Fruit fly (Drosophila melanogaster) whole organism, embryonic: Measurements from ENCODE around the gene numb.

ENCODE experiments used
- Abd-B ChIP-seq: fragments of 200-800 bp; sonication (Bioruptor generic); optimal IDR thresholded peaks from 2 replicates; lab custom pipeline; 2018; ENCODE audit warnings: missing biosample characterization, mild to moderate bottlenecking, missing genetic modification characterization, moderate library complexity
- Awh ChIP-seq: fragments of 200-800 bp; sonication (Bioruptor generic); IDR thresholded peaks from 2 replicates; pipeline ENCODE4, ENCODE4 v1.3.6; 2022; ENCODE audit warnings: missing biosample characterization, missing genetic modification characterization
- CG10267 ChIP-seq: fragments of 200-800 bp; sonication (Bioruptor generic); optimal IDR thresholded peaks from 2 replicates; lab custom pipeline; 2018; ENCODE audit warnings: missing biosample characterization, mild to moderate bottlenecking, missing genetic modification characterization, moderate library complexity
- CG12299 ChIP-seq: fragments of 200-800 bp; sonication (Bioruptor generic); optimal IDR thresholded peaks from 2 replicates; lab custom pipeline; 2018; ENCODE audit warnings: missing biosample characterization, mild to moderate bottlenecking, missing genetic modification characterization
- CG13424 ChIP-seq: fragments of 200-800 bp; sonication (Bioruptor generic); optimal IDR thresholded peaks from 2 replicates; lab custom pipeline; 2019; ENCODE audit warnings: missing biosample characterization, mild to moderate bottlenecking, missing genetic modification characterization, moderate library complexity
- CG14050 ChIP-seq: fragments of 200-800 bp; sonication (Bioruptor generic); IDR thresholded peaks from 3 replicates; pipeline ENCODE4 v1.3.6; 2022; ENCODE audit warnings: missing biosample characterization, missing genetic modification characterization
- CG30431 ChIP-seq: fragments of 200-800 bp; sonication (Bioruptor generic); optimal IDR thresholded peaks from 2 replicates; lab custom pipeline; 2017; ENCODE audit warnings: missing biosample characterization, missing genetic modification characterization
- CG33213 ChIP-seq: fragments of 200-800 bp; sonication (Bioruptor generic); optimal IDR thresholded peaks from 3 replicates; lab custom pipeline; 2016; ENCODE audit warnings: missing biosample characterization, missing genetic modification characterization
- CG4404 ChIP-seq: fragments of 200-800 bp; sonication (Bioruptor generic); IDR thresholded peaks from 2 replicates; pipeline ENCODE4 v1.3.6; 2022; ENCODE audit warnings: missing biosample characterization, missing genetic modification characterization
- CG4617 ChIP-seq: fragments of 200-800 bp; sonication (Bioruptor generic); optimal IDR thresholded peaks from 3 replicates; lab custom pipeline; 2016; ENCODE audit warnings: missing biosample characterization, missing genetic modification characterization, borderline replicate concordance
- CG4854 ChIP-seq: fragments of 200-800 bp; sonication (Bioruptor generic); optimal IDR thresholded peaks from 2 replicates; lab custom pipeline; 2016; ENCODE audit warnings: missing biosample characterization, missing genetic modification characterization, inconsistent platforms
- CG6683 ChIP-seq: fragments of 200-800 bp; sonication (Bioruptor generic); optimal IDR thresholded peaks from 2 replicates; lab custom pipeline; 2017; ENCODE audit warnings: missing biosample characterization, mild to moderate bottlenecking, missing genetic modification characterization, missing genetic modification reagents
- CG7839 ChIP-seq: fragments of 200-800 bp; sonication (Bioruptor generic); optimal IDR thresholded peaks from 3 replicates; lab custom pipeline; 2018; ENCODE audit warnings: missing biosample characterization, mild to moderate bottlenecking, missing genetic modification characterization, moderate library complexity
- CG8089 ChIP-seq: fragments of 200-800 bp; sonication (Bioruptor generic); optimal IDR thresholded peaks from 3 replicates; lab custom pipeline; 2016; ENCODE audit warnings: missing biosample characterization, missing genetic modification characterization
- Chrac-16 ChIP-seq: fragments of 200-800 bp; sonication (Bioruptor generic); optimal IDR thresholded peaks from 3 replicates; lab custom pipeline; 2016; ENCODE audit warnings: missing biosample characterization, missing genetic modification characterization
- Dbx ChIP-seq: fragments of 200-800 bp; sonication (Bioruptor generic); IDR thresholded peaks from 3 replicates; pipeline ENCODE4 v1.3.6; 2022; ENCODE audit warnings: missing biosample characterization, missing genetic modification characterization
- Deaf1 ChIP-seq: fragments of 200-800 bp; optimal IDR thresholded peaks from 3 replicates; lab custom pipeline; 2019; ENCODE audit warnings: missing biosample characterization, mild to moderate bottlenecking, missing genetic modification characterization, moderate library complexity
- Doc3 ChIP-seq: fragments of 200-800 bp; sonication (Bioruptor generic); IDR thresholded peaks from 3 replicates; pipeline ENCODE4 v1.3.6; 2022; ENCODE audit warnings: missing biosample characterization, missing genetic modification characterization; ENCODE audit not compliant: partially characterized antibody
- E2f1 ChIP-seq: fragments of 200-800 bp; sonication (Bioruptor generic); IDR thresholded peaks from 2 replicates; pipeline ENCODE4 v1.3.6; 2022; ENCODE audit warnings: missing biosample characterization, missing genetic modification characterization
- GATAe ChIP-seq: fragments of 200-800 bp; sonication (Bioruptor generic); conservative IDR thresholded peaks from 2 replicates; pipeline ENCODE4 v1.3.6; 2022; ENCODE audit warnings: missing biosample characterization, missing genetic modification characterization
- HHEX ChIP-seq: fragments of 200-800 bp; sonication (Bioruptor generic); optimal IDR thresholded peaks from 3 replicates; lab custom pipeline; 2017; ENCODE audit warnings: missing biosample characterization, mild to moderate bottlenecking, missing genetic modification characterization, missing genetic modification reagents
- HLH4C ChIP-seq: fragments of 200-800 bp; sonication (Bioruptor generic); IDR thresholded peaks from 3 replicates; pipeline ENCODE4 v1.3.6; 2022; ENCODE audit warnings: missing biosample characterization, missing genetic modification characterization; ENCODE audit not compliant: partially characterized antibody
- Hmx ChIP-seq: fragments of 200-800 bp; sonication (Bioruptor generic); optimal IDR thresholded peaks from 2 replicates; lab custom pipeline; 2016; ENCODE audit warnings: missing biosample characterization, missing genetic modification characterization
- Lhr ChIP-seq: fragments of 200-800 bp; sonication (Bioruptor generic); optimal IDR thresholded peaks from 3 replicates; lab custom pipeline; 2017; ENCODE audit warnings: mild to moderate bottlenecking, missing biosample characterization, missing genetic modification reagents, missing genetic modification characterization
- Mes4 ChIP-seq: fragments of 200-800 bp; sonication (Bioruptor generic); optimal IDR thresholded peaks from 2 replicates; lab custom pipeline; 2016; ENCODE audit warnings: missing biosample characterization, missing genetic modification characterization
- Opbp ChIP-seq: fragments of 200-800 bp; sonication (Bioruptor generic); IDR thresholded peaks from 3 replicates; pipeline ENCODE4 v1.3.6; 2022; ENCODE audit warnings: missing biosample characterization, missing genetic modification characterization; ENCODE audit not compliant: partially characterized antibody
- Pdp1 ChIP-seq, 2 experiments: fragments of 200-800 bp; sonication (Bioruptor generic); optimal IDR thresholded peaks; 3 replicates each; lab custom pipeline; 2016; ENCODE audit warnings: missing biosample characterization in 2 of 2, missing genetic modification characterization in 2 of 2, mild to moderate bottlenecking in 1 of 2, moderate library complexity in 1 of 2
- Ptx1 ChIP-seq: fragments of 200-800 bp; sonication (Bioruptor generic); IDR thresholded peaks from 2 replicates; pipeline ENCODE4 v1.3.6; 2022; ENCODE audit warnings: missing biosample characterization, missing genetic modification characterization
- Ravus ChIP-seq: fragments of 200-800 bp; sonication (Bioruptor generic); IDR thresholded peaks from 2 replicates; pipeline ENCODE4 v1.3.6; 2022; ENCODE audit warnings: missing biosample characterization, missing genetic modification characterization
- Side ChIP-seq: fragments of 200-800 bp; sonication (Bioruptor generic); optimal IDR thresholded peaks from 2 replicates; lab custom pipeline; 2016; ENCODE audit warnings: missing biosample characterization, missing genetic modification characterization
- Xrp1 ChIP-seq: fragments of 200-800 bp; sonication (Bioruptor generic); IDR thresholded peaks from 2 replicates; pipeline ENCODE4 v1.3.6; 2022; ENCODE audit warnings: missing biosample characterization, missing genetic modification characterization
- YL-1 ChIP-seq: fragments of 200-800 bp; sonication (Bioruptor generic); optimal IDR thresholded peaks from 3 replicates; lab custom pipeline; 2017; ENCODE audit warnings: missing biosample characterization, mild to moderate bottlenecking, missing genetic modification characterization
- bab2 ChIP-seq: fragments of 200-800 bp; sonication (Bioruptor generic); optimal IDR thresholded peaks from 2 replicates; lab custom pipeline; 2016; ENCODE audit warnings: missing biosample characterization, missing genetic modification characterization
- chif ChIP-seq, 2 experiments: fragments of 200-800 bp; sonication (Bioruptor generic); optimal IDR thresholded peaks; 3 replicates each; lab custom pipeline; 2016; ENCODE audit warnings: missing biosample characterization in 2 of 2, missing genetic modification characterization in 2 of 2
- ci ChIP-seq: fragments of 200-800 bp; sonication (Bioruptor generic); IDR thresholded peaks from 3 replicates; pipeline ENCODE4 v1.3.6; 2022; ENCODE audit warnings: missing biosample characterization, missing genetic modification characterization
- gcm2 ChIP-seq: fragments of 200-800 bp; sonication (Bioruptor generic); optimal IDR thresholded peaks from 2 replicates; lab custom pipeline; 2016; ENCODE audit warnings: missing biosample characterization, missing genetic modification characterization
- gem ChIP-seq: fragments of 200-800 bp; sonication (Bioruptor generic); optimal IDR thresholded peaks from 2 replicates; lab custom pipeline; 2019; ENCODE audit warnings: missing biosample characterization, mild to moderate bottlenecking, missing genetic modification characterization, moderate library complexity
- gsb ChIP-seq: fragments of 200-800 bp; sonication (Bioruptor generic); IDR thresholded peaks from 2 replicates; pipeline ENCODE4 v1.3.6; 2022; ENCODE audit warnings: missing biosample characterization, missing genetic modification characterization
- kah ChIP-seq: fragments of 200-800 bp; sonication (Bioruptor generic); optimal IDR thresholded peaks from 2 replicates; lab custom pipeline; 2018; ENCODE audit warnings: missing biosample characterization, mild to moderate bottlenecking, missing genetic modification characterization
- knrl ChIP-seq: fragments of 200-800 bp; sonication (Bioruptor generic); IDR thresholded peaks from 3 replicates; pipeline ENCODE4 v1.3.6; 2022; ENCODE audit warnings: missing biosample characterization, missing genetic modification characterization; ENCODE audit not compliant: partially characterized antibody
- maf-S ChIP-seq: fragments of 200-800 bp; sonication (Bioruptor generic); optimal IDR thresholded peaks from 2 replicates; lab custom pipeline; 2016; ENCODE audit warnings: missing biosample characterization, missing genetic modification characterization
- nerfin-1 ChIP-seq: fragments of 200-800 bp; sonication (Bioruptor generic); optimal IDR thresholded peaks from 3 replicates; lab custom pipeline; 2019; ENCODE audit warnings: missing biosample characterization, mild to moderate bottlenecking, missing genetic modification characterization, moderate library complexity
- org-1 ChIP-seq: fragments of 200-800 bp; sonication (Bioruptor generic); optimal IDR thresholded peaks from 2 replicates; lab custom pipeline; 2017; ENCODE audit warnings: missing biosample characterization, missing genetic modification characterization
- otp ChIP-seq: fragments of 200-800 bp; sonication (Bioruptor generic); IDR thresholded peaks from 3 replicates; pipeline ENCODE4, ENCODE4 v1.3.6; 2022; ENCODE audit warnings: missing biosample characterization, missing genetic modification characterization
- pb ChIP-seq: fragments of 200-800 bp; sonication (Bioruptor generic); optimal IDR thresholded peaks from 3 replicates; lab custom pipeline; 2016; ENCODE audit warnings: missing biosample characterization, missing genetic modification characterization
- pros ChIP-seq: fragments of 200-800 bp; sonication (Bioruptor generic); optimal IDR thresholded peaks from 3 replicates; lab custom pipeline; 2019; ENCODE audit warnings: missing biosample characterization, mild to moderate bottlenecking, missing genetic modification characterization, moderate library complexity
- row ChIP-seq: fragments of 200-800 bp; sonication (Bioruptor generic); IDR thresholded peaks from 3 replicates; pipeline ENCODE4 v1.3.6; 2022; ENCODE audit warnings: missing biosample characterization, missing genetic modification characterization
- ttk ChIP-seq: fragments of 200-800 bp; sonication (Bioruptor generic); IDR thresholded peaks from 2 replicates; pipeline ENCODE4 v2.1.2; 2022; ENCODE audit warnings: missing biosample characterization, missing genetic modification characterization
- tup ChIP-seq: fragments of 200-800 bp; sonication (Bioruptor generic); optimal IDR thresholded peaks from 2 replicates; lab custom pipeline; 2016; ENCODE audit warnings: missing biosample characterization, mild to moderate bottlenecking, missing genetic modification characterization, moderate library complexity
- usp ChIP-seq: fragments of >200 bp; optimal IDR thresholded peaks from 2 replicates; lab custom pipeline; 2017; ENCODE audit warnings: missing biosample characterization, missing genetic modification characterization

numb gene

DNA sequence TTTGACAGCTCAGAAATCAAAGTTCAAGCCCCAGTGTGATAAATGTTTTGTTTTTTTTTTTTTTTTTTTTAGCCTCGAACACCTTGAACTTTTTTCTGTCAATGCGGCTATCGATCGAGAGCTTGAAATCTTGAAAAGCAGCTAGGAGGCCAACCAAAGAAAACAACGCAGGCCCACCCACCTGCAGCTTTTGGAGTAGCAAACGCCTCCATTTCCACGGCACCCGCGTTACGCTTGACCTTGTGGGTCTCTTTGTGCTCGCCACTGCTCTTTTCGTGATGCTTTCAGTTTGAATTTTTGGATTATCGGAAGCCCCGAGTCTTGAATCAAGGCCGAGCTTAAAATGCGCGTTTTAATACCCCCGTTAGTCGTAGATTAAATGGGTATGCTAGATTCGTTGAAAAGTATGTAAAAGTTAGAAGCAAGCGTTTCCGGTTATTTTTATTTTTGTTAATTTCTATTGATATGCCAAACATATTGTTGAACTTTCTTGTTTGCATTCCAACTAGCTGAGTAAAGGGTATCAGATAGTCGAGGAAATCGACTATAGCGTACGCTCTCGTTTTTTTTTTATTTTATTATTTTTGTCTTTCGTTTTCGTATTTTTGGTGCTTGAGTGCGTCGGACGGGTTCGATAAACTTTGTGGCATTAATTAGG, 65.6 kb downstream of the numb start (continued):
- no peak for TF ChIP-seq Side (GFP tag; lab: Kevin White, UChicago)
- peak; percentile 6 to 48 for TF ChIP-seq Pdp1 (GFP tag; optimal IDR thresholded peaks at IDR 0.05; lab: Kevin White, UChicago)
- TF ChIP-seq chif (GFP tag; optimal IDR thresholded peaks at IDR 0.05; lab: Kevin White, UChicago), result peak; percentile 41 to 48
- TF ChIP-seq CG8089 (GFP tag; lab: Kevin White, UChicago), result no peak
- TF ChIP-seq Ptx1 (GFP tag; lab: Robert Waterston, UW), result peak; percentile 84
- TF ChIP-seq pros (GFP tag; lab: Kevin White, UChicago), result no peak
- peak; percentile 88 for TF ChIP-seq row (GFP tag; lab: Robert Waterston, UW)
- no peak for TF ChIP-seq maf-S (GFP tag; lab: Kevin White, UChicago)
- no peak for TF ChIP-seq Mes4 (GFP tag; lab: Kevin White, UChicago)
- TF ChIP-seq CG4404 (GFP tag; lab: Robert Waterston, UW), result no peak
- no peak for TF ChIP-seq Opbp (GFP tag; lab: Robert Waterston, UW)
- peak; percentile 32 for TF ChIP-seq YL-1
- no peak for TF ChIP-seq Hmx (GFP tag; lab: Kevin White, UChicago)
- no peak for TF ChIP-seq nerfin-1
- peak; percentile 83 for TF ChIP-seq Xrp1 (GFP tag; lab: Robert Waterston, UW)
- TF ChIP-seq HLH4C (GFP tag; lab: Robert Waterston, UW), result no peak
- peak; percentile 84 for TF ChIP-seq CG13424 (tag; lab: Kevin White, UChicago)
- TF ChIP-seq CG7839 (tag; lab: Kevin White, UChicago), result peak; percentile 77
- no peak for TF ChIP-seq Lhr (GFP tag; lab: Kevin White, UChicago)
- TF ChIP-seq Dbx (GFP tag; lab: Robert Waterston, UW), result peak; percentile 64
- no peak for TF ChIP-seq Doc3 (GFP tag; lab: Robert Waterston, UW)
- no peak for TF ChIP-seq CG4617 (GFP tag; lab: Kevin White, UChicago)
- TF ChIP-seq E2f1 (GFP tag; lab: Robert Waterston, UW), result peak; percentile 79
- TF ChIP-seq CG12299, result no peak
- peak; percentile 33 for TF ChIP-seq org-1 (GFP tag; lab: Kevin White, UChicago)
- TF ChIP-seq otp (GFP tag; lab: Robert Waterston, UW), result peak; percentile 63; the same call in 1 of the 3 replicates
- TF ChIP-seq HHEX (GFP tag; lab: Kevin White, UChicago), result peak; percentile 44
- TF ChIP-seq knrl (GFP tag; lab: Robert Waterston, UW), result no peak
- no peak for TF ChIP-seq pb (GFP tag; lab: Kevin White, UChicago)
- peak; percentile 29 for TF ChIP-seq Abd-B
- peak; percentile 78; the same call in 1 of the 2 replicates for TF ChIP-seq Awh
- TF ChIP-seq usp (GFP tag; lab: Kevin White, UChicago), result no peak
- peak; percentile 26 for TF ChIP-seq tup (GFP tag; lab: Kevin White, UChicago)
- peak; percentile 34 for TF ChIP-seq Ravus (GFP tag; lab: Robert Waterston, UW)
- TF ChIP-seq CG14050, result peak; percentile 77
- no peak for TF ChIP-seq CG6683 (GFP tag; lab: Kevin White, UChicago)
- TF ChIP-seq CG4854 (GFP tag; lab: Kevin White, UChicago), result no peak
- peak; percentile 19 for TF ChIP-seq CG30431 (GFP tag; lab: Kevin White, UChicago)
- TF ChIP-seq gcm2 (GFP tag; lab: Kevin White, UChicago), result no peak
- TF ChIP-seq CG10267 (tag; lab: Kevin White, UChicago), result peak; percentile 26
- peak; percentile 88 for TF ChIP-seq gem
- TF ChIP-seq ci (GFP tag; lab: Robert Waterston, UW), result peak; percentile 94
- peak; percentile 41; the same call in 1 of the 2 replicates for TF ChIP-seq gsb (GFP tag; lab: Robert Waterston, UW)
- TF ChIP-seq Deaf1 (tag; lab: Kevin White, UChicago), result peak; percentile 14
- peak; percentile 68 for TF ChIP-seq ttk (GFP tag; lab: Robert Waterston, UW)
- TF ChIP-seq Chrac-16, result peak; percentile 62
- no peak for TF ChIP-seq bab2 (GFP tag; lab: Kevin White, UChicago)
- no peak for TF ChIP-seq kah (GFP tag; lab: Kevin White, UChicago)
- TF ChIP-seq GATAe, result no peak
- no peak for TF ChIP-seq CG33213 (GFP tag; lab: Kevin White, UChicago)
